Fruit fly (Drosophila melanogaster): ENCODE results near the gene Boh2.

The Boh2 gene

dm6 chr2L:11184144-11184543 is 5.3 kb downstream of the Boh2 start (continued):
- no peak for TF ChIP-seq twi (tag; optimal IDR thresholded peaks at IDR 0.05)
- peak; percentile 38 for TF ChIP-seq phol (tag; optimal IDR thresholded peaks at IDR 0.05)
- TF ChIP-seq her (GFP tag; optimal IDR thresholded peaks at IDR 0.05), result no peak
- TF ChIP-seq CG8765 (GFP tag; IDR thresholded peaks at IDR 0.05), result no peak
- TF ChIP-seq rib (GFP tag; IDR thresholded peaks at IDR 0.05), result no peak
- no peak for TF ChIP-seq D19B (GFP tag; optimal IDR thresholded peaks at IDR 0.05)
- TF ChIP-seq sima (GFP tag; optimal IDR thresholded peaks at IDR 0.05), result no peak
- TF ChIP-seq gce (GFP tag; IDR thresholded peaks at IDR 0.05), result no peak
- TF ChIP-seq ranshi (GFP tag; IDR thresholded peaks at IDR 0.05), result 0 out of 2 replicates have a peak, but pooled peaks have one; percentile 37
- TF ChIP-seq CG6175 (GFP tag; IDR thresholded peaks at IDR 0.05), result no peak
- TF ChIP-seq CG8924 (tag; optimal IDR thresholded peaks at IDR 0.05), result peak; percentile 10
- TF ChIP-seq CG10209 (GFP tag; optimal IDR thresholded peaks at IDR 0.05), result peak; percentile 6
- TF ChIP-seq lov (optimal IDR thresholded peaks at IDR 0.05), result no peak
- TF ChIP-seq lov (GFP tag; IDR thresholded peaks at IDR 0.05), result no peak
- no peak for TF ChIP-seq CG43689 (GFP tag; IDR thresholded peaks at IDR 0.05)
- no peak for TF ChIP-seq Pdp1 (GFP tag; optimal IDR thresholded peaks at IDR 0.05)
- TF ChIP-seq sr (GFP tag; IDR thresholded peaks at IDR 0.05), result no peak
- TF ChIP-seq CG12155 (GFP tag; optimal IDR thresholded peaks at IDR 0.05), result no peak
- no peak for TF ChIP-seq CG16815 (GFP tag; optimal IDR thresholded peaks at IDR 0.05)
- no peak for TF ChIP-seq CG4328 (GFP tag; optimal IDR thresholded peaks at IDR 0.05)
- TF ChIP-seq Neu2 (GFP tag; optimal IDR thresholded peaks at IDR 0.05; ENCODE audit: borderline replicate concordance), result no peak
- no peak for TF ChIP-seq CG33213 (GFP tag; optimal IDR thresholded peaks at IDR 0.05)
- TF ChIP-seq Hr39 (optimal IDR thresholded peaks at IDR 0.05), result no peak
- TF ChIP-seq Nf-YA (GFP tag; IDR thresholded peaks at IDR 0.05), result no peak
- TF ChIP-seq CG7928 (GFP tag; optimal IDR thresholded peaks at IDR 0.05), result no peak
- no peak for TF ChIP-seq gcm (GFP tag; optimal IDR thresholded peaks at IDR 0.05)
- TF ChIP-seq slp2 (GFP tag; optimal IDR thresholded peaks at IDR 0.05), result no peak
- TF ChIP-seq CG11723 (GFP tag; optimal IDR thresholded peaks at IDR 0.05), result no peak
- no peak for TF ChIP-seq ind (GFP tag; optimal IDR thresholded peaks at IDR 0.05)
- TF ChIP-seq CG1233 (GFP tag; optimal IDR thresholded peaks at IDR 0.05), result no peak
- no peak for TF ChIP-seq HLH4C (GFP tag; IDR thresholded peaks at IDR 0.05; ENCODE audit: partially characterized antibody)
- no peak for TF ChIP-seq CG10462 (GFP tag; optimal IDR thresholded peaks at IDR 0.05)
- no peak for TF ChIP-seq cg (GFP tag; optimal IDR thresholded peaks at IDR 0.05)
- TF ChIP-seq Dp (GFP tag; optimal IDR thresholded peaks at IDR 0.05), result no peak
- TF ChIP-seq CG18476 (GFP tag; optimal IDR thresholded peaks at IDR 0.05), result no peak
- TF ChIP-seq aop (GFP tag; IDR thresholded peaks at IDR 0.05), result no peak
- TF ChIP-seq CG10267 (tag; optimal IDR thresholded peaks at IDR 0.05), result no peak
- TF ChIP-seq NC2α (GFP tag; optimal IDR thresholded peaks at IDR 0.05), result no peak
- TF ChIP-seq Sry-δ (GFP tag; optimal IDR thresholded peaks at IDR 0.05), result no peak
- TF ChIP-seq Blimp-1 (GFP tag; optimal IDR thresholded peaks at IDR 0.05), result peak; percentile 44
- TF ChIP-seq CG15269 (tag; optimal IDR thresholded peaks at IDR 0.05), result no peak
- no peak for TF ChIP-seq Nf-YC (tag; optimal IDR thresholded peaks at IDR 0.05)
- TF ChIP-seq Asciz (GFP tag; optimal IDR thresholded peaks at IDR 0.05), result no peak
- TF ChIP-seq CG31441 (GFP tag; IDR thresholded peaks at IDR 0.05), result 0 out of 2 replicates have a peak, but pooled peaks have one; percentile 32
- TF ChIP-seq D (optimal IDR thresholded peaks at IDR 0.05), result no peak
- peak; percentile 9 for TF ChIP-seq D (GFP tag; optimal IDR thresholded peaks at IDR 0.05)
- TF ChIP-seq TFAM (GFP tag; optimal IDR thresholded peaks at IDR 0.05), result no peak
- peak; percentile 67 for TF ChIP-seq nom (GFP tag; optimal IDR thresholded peaks at IDR 0.05)
- TF ChIP-seq CG10147 (GFP tag; optimal IDR thresholded peaks at IDR 0.05), result no peak
- TF ChIP-seq eve (GFP tag; optimal IDR thresholded peaks at IDR 0.05), result no peak
- no peak for TF ChIP-seq CG11093 (GFP tag; IDR thresholded peaks at IDR 0.05)
- no peak for TF ChIP-seq gt (GFP tag; IDR thresholded peaks at IDR 0.05)
- TF ChIP-seq CG31388 (GFP tag; optimal IDR thresholded peaks at IDR 0.05), result no peak

Data from whole organism, embryonic.